Worm (Caenorhabditis elegans) whole organism, L3 larva: ENCODE data around the gene tag-275.

ENCODE experiments used
- aly-2 ChIP-seq: fragments of 150-350 bp; optimal IDR thresholded peaks from 2 replicates; lab custom pipeline; 2014; ENCODE audit warnings: missing biosample characterization, missing genetic modification characterization
- lin-39 ChIP-seq: fragments of 150-350 bp; optimal IDR thresholded peaks from 2 replicates; lab custom pipeline; 2018; ENCODE audit warnings: missing biosample characterization, missing genetic modification reagents, missing genetic modification characterization
- nhr-28 ChIP-seq: fragments of 150-350 bp; optimal IDR thresholded peaks from 2 replicates; lab custom pipeline; 2014; ENCODE audit warnings: missing biosample characterization, missing genetic modification characterization
- pha-4 ChIP-seq: fragments of 150-350 bp; optimal IDR thresholded peaks from 2 replicates; lab custom pipeline; 2014; ENCODE audit warnings: missing biosample characterization, missing genetic modification reagents, missing genetic modification characterization
- snpc-4 ChIP-seq: fragments of 150-350 bp; optimal IDR thresholded peaks from 2 replicates; lab custom pipeline; 2014; ENCODE audit warnings: missing biosample characterization, missing genetic modification characterization
- zag-1 ChIP-seq: fragments of 150-350 bp; optimal IDR thresholded peaks from 2 replicates; lab custom pipeline; 2014; ENCODE audit warnings: missing biosample characterization, missing genetic modification characterization

ce11 chrX:6103297-6103696, 47.1 kb downstream of the tag-275 start, which contains the start of gene C15H9.11:
- TF ChIP-seq aly-2 (tag; lab: Kevin White, UChicago) (no peak), lin-39 (tag; lab: Kevin White, UChicago) (no peak), zag-1 (tag; lab: Kevin White, UChicago) (no peak), pha-4 (tag; lab: Kevin White, UChicago) (no peak), snpc-4 (no peak), nhr-28 (tag; lab: Kevin White, UChicago) (no peak)
